Worm (Caenorhabditis elegans): ENCODE data around the gene str-78.

DNA sequence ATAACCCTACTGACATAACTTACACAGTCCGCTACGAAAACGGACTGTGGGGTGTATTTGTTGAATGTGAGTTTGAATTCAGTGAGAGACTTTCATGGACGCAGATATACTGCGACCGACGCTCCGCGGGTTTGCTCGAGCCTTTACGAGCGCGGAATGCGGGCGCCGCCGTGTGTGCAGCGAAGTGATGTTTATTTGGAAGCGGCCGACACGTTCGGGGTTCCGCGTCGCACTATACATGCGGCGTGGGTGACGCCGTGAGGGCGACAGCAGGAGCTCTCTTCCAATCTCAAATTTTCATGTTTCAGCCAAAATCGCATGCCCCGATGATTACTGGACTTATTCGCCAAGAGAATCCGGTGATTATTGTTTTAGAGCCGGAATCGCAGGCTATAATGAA is 27.7 kb downstream of the str-78 start:
- no peak for TF ChIP-seq ama-1 (optimal IDR thresholded peaks at IDR 0.05)
- TF ChIP-seq T23F11.4 (GFP tag; optimal IDR thresholded peaks at IDR 0.05), result no peak
- TF ChIP-seq lin-11 (tag; optimal IDR thresholded peaks at IDR 0.05), result no peak
- TF ChIP-seq elt-2 (tag; optimal IDR thresholded peaks at IDR 0.05), result no peak
